Worm (Caenorhabditis elegans): ENCODE results near the gene arp-6.

ce11 chrII:8052850-8053249, 15.7 kb upstream of the arp-6 start, which contains the start of gene T05H10.4:
- TF ChIP-seq ztf-4 (tag; optimal IDR thresholded peaks at IDR 0.05) (no peak), nhr-76 (tag; optimal IDR thresholded peaks at IDR 0.05) (no peak)
